Worm (Caenorhabditis elegans): Measurements from ENCODE around the gene zfp-1.

Gene zfp-1

ce11 chrIII:8791235-8791634, at the start of gene zfp-1, which contains the start of gene F54F2.14:
TSS of gene zfp-1 (plus strand) at chrIII:8791535.
TSS of gene F54F2.14 (plus strand) at chrIII:8791546.
- TF ChIP-seq mbf-1 (tag; optimal IDR thresholded peaks at IDR 0.05), result no peak
- TF ChIP-seq ztf-4 (tag; optimal IDR thresholded peaks at IDR 0.05), result no peak
- no peak for TF ChIP-seq skn-1 (tag; optimal IDR thresholded peaks at IDR 0.05)
- no peak for TF ChIP-seq ceh-82 (tag; optimal IDR thresholded peaks at IDR 0.05)
- no peak for TF ChIP-seq gmeb-1 (tag; optimal IDR thresholded peaks at IDR 0.05)
- no peak for TF ChIP-seq nhr-11 (tag; optimal IDR thresholded peaks at IDR 0.05)
- no peak for TF ChIP-seq zag-1 (tag; optimal IDR thresholded peaks at IDR 0.05)
- TF ChIP-seq ama-1 (optimal IDR thresholded peaks at IDR 0.05), result no peak
- TF ChIP-seq alr-1 (tag; optimal IDR thresholded peaks at IDR 0.05), result no peak
- TF ChIP-seq nhr-237 (tag; optimal IDR thresholded peaks at IDR 0.05), result no peak
- TF ChIP-seq ZK546.5 (tag; optimal IDR thresholded peaks at IDR 0.05), result no peak
- TF ChIP-seq mab-5 (tag; optimal IDR thresholded peaks at IDR 0.05), result no peak
- no peak for TF ChIP-seq nhr-12 (tag; optimal IDR thresholded peaks at IDR 0.05)

- no peak for TF ChIP-seq C34F6.9 (tag; optimal IDR thresholded peaks at IDR 0.05)
- TF ChIP-seq mdl-1 (tag; optimal IDR thresholded peaks at IDR 0.05), result no peak
- TF ChIP-seq unc-62 (GFP tag; optimal IDR thresholded peaks at IDR 0.05), result no peak
- no peak for TF ChIP-seq dmd-4 (tag; optimal IDR thresholded peaks at IDR 0.05)
- no peak for TF ChIP-seq sma-3 (GFP tag; optimal IDR thresholded peaks at IDR 0.05)
- TF ChIP-seq elt-1 (tag; optimal IDR thresholded peaks at IDR 0.05), result no peak
These were observed 49.4 kb upstream of the zfp-1 start for ce11 chrIII:8741955-8742354.

- no peak for TF ChIP-seq lin-13 (GFP tag; optimal IDR thresholded peaks at IDR 0.05)
- no peak for TF ChIP-seq nhr-129 (tag; optimal IDR thresholded peaks at IDR 0.05)
- TF ChIP-seq unc-39 (tag; optimal IDR thresholded peaks at IDR 0.05), result no peak
- TF ChIP-seq unc-62 (GFP tag; optimal IDR thresholded peaks at IDR 0.05), result no peak
- TF ChIP-seq egl-27 (tag; optimal IDR thresholded peaks at IDR 0.05), result no peak
- TF ChIP-seq sma-9 (GFP tag; optimal IDR thresholded peaks at IDR 0.05), result no peak
- no peak for TF ChIP-seq sma-9 (tag; optimal IDR thresholded peaks at IDR 0.05)
- TF ChIP-seq fos-1 (tag; optimal IDR thresholded peaks at IDR 0.05), result no peak
- TF ChIP-seq nhr-23 (tag; optimal IDR thresholded peaks at IDR 0.05), result no peak
- no peak for TF ChIP-seq ztf-11 (tag; optimal IDR thresholded peaks at IDR 0.05)
- no peak for TF ChIP-seq gmeb-1 (tag; optimal IDR thresholded peaks at IDR 0.05)
- no peak for TF ChIP-seq dmd-4 (tag; optimal IDR thresholded peaks at IDR 0.05)
- no peak for TF ChIP-seq sem-4 (tag; optimal IDR thresholded peaks at IDR 0.05)
- TF ChIP-seq nhr-12 (tag; optimal IDR thresholded peaks at IDR 0.05), result no peak
- no peak for TF ChIP-seq nhr-6 (tag; optimal IDR thresholded peaks at IDR 0.05)
- TF ChIP-seq nhr-25 (tag; optimal IDR thresholded peaks at IDR 0.05), result no peak
- TF ChIP-seq R02D3.7 (tag; optimal IDR thresholded peaks at IDR 0.05), result no peak
- no peak for TF ChIP-seq ceh-82 (tag; optimal IDR thresholded peaks at IDR 0.05)
These were observed 48.8 kb upstream of the zfp-1 start for ce11 chrIII:8742584-8742983.

- TF ChIP-seq F13H6.1 (tag; optimal IDR thresholded peaks at IDR 0.05) (no peak), ama-1 (optimal IDR thresholded peaks at IDR 0.05) (no peak), peb-1 (tag; optimal IDR thresholded peaks at IDR 0.05) (no peak), elt-1 (tag; optimal IDR thresholded peaks at IDR 0.05) (no peak), unc-39 (tag; optimal IDR thresholded peaks at IDR 0.05) (no peak), ceh-16 (tag; optimal IDR thresholded peaks at IDR 0.05) (no peak), crh-2 (tag; optimal IDR thresholded peaks at IDR 0.05) (no peak), egl-27 (tag; optimal IDR thresholded peaks at IDR 0.05) (no peak), nhr-10 (tag; optimal IDR thresholded peaks at IDR 0.05) (no peak), C34F6.9 (tag; optimal IDR thresholded peaks at IDR 0.05) (no peak), sma-3 (GFP tag; optimal IDR thresholded peaks at IDR 0.05) (no peak), blmp-1 (tag; optimal IDR thresholded peaks at IDR 0.05; ENCODE audit: insufficient read depth) (no peak), sma-9 (GFP tag; optimal IDR thresholded peaks at IDR 0.05) (no peak), sma-9 (tag; optimal IDR thresholded peaks at IDR 0.05) (no peak), nhr-23 (tag; optimal IDR thresholded peaks at IDR 0.05) (no peak), nhr-12 (tag; optimal IDR thresholded peaks at IDR 0.05) (no peak), dmd-4 (tag; optimal IDR thresholded peaks at IDR 0.05) (no peak), mdl-1 (tag; optimal IDR thresholded peaks at IDR 0.05) (no peak), skn-1 (tag; optimal IDR thresholded peaks at IDR 0.05) (no peak), Y55F3AM.14 (GFP tag; optimal IDR thresholded peaks at IDR 0.05) (no peak), lin-39 (tag; optimal IDR thresholded peaks at IDR 0.05) (no peak)
These were observed 47.4 kb upstream of the zfp-1 start, which contains the start of gene ZK370.6 for ce11 chrIII:8743796-8744404. TSS of gene ZK370.6 (minus strand) at chrIII:8743846.
